Worm (Caenorhabditis elegans) whole organism, dauer: ENCODE data around the gene mec-2.

Source experiments
- unc-62 ChIP-seq: sonication (generic microtip); optimal IDR thresholded peaks from 2 replicates; lab custom pipeline; 2017; ENCODE audit warnings: missing biosample characterization, missing genetic modification reagents, missing genetic modification characterization

mec-2 gene

ce11 chrX:5592517-5593183, 25.1 kb downstream of the mec-2 start, which contains the start of gene unc-97:
unc-97 (plus strand) TSS chrX:5593133.
- TF ChIP-seq unc-62 (GFP tag; lab: Kevin White, UChicago), result no peak

- no peak for TF ChIP-seq unc-62 (GFP tag; lab: Kevin White, UChicago)
Measured at ce11 chrX:5599224-5599623, 31.7 kb downstream of the mec-2 start, which contains the start of gene sulp-2. sulp-2 (minus strand) TSS chrX:5599330.

ce11 chrX:5603338-5603816, 35.8 kb downstream of the mec-2 start, which contains the start of gene F14D12.1:
F14D12.1 (plus strand) TSS chrX:5603766.
- TF ChIP-seq unc-62 (GFP tag; lab: Kevin White, UChicago), result no peak

- TF ChIP-seq unc-62 (GFP tag; lab: Kevin White, UChicago), result no peak
Measured at ce11 chrX:5605049-5605448, 37.5 kb downstream of the mec-2 start.

- TF ChIP-seq unc-62 (GFP tag; lab: Kevin White, UChicago), result no peak
Measured at ce11 chrX:5611155-5611554, 43.6 kb downstream of the mec-2 start, which contains the start of gene octr-1. octr-1 (minus strand) TSS chrX:5611255.

ce11 chrX:5616000-5616399, 48.4 kb downstream of the mec-2 start:
- no peak for TF ChIP-seq unc-62 (GFP tag; lab: Kevin White, UChicago)

DNA sequence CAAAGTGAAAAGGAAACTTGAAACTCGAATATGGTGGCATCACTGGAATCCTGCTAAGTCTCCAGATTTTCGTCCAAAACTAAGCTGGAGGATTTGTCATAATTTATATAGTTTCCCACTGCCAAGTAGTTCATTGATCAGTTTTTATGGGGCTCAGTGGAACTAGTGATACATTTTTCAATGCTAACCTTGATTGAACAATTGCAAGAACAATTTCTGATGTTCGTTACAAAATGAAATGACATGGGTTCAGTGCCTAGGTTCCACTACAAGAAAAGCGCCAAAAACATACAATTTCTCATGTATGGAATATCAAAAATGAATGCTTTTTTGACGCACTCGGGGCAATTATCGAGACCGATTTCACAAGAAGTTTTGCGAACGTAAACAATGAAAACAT, 54.2 kb downstream of the mec-2 start:
- no peak for TF ChIP-seq unc-62 (GFP tag; lab: Kevin White, UChicago)

DNA sequence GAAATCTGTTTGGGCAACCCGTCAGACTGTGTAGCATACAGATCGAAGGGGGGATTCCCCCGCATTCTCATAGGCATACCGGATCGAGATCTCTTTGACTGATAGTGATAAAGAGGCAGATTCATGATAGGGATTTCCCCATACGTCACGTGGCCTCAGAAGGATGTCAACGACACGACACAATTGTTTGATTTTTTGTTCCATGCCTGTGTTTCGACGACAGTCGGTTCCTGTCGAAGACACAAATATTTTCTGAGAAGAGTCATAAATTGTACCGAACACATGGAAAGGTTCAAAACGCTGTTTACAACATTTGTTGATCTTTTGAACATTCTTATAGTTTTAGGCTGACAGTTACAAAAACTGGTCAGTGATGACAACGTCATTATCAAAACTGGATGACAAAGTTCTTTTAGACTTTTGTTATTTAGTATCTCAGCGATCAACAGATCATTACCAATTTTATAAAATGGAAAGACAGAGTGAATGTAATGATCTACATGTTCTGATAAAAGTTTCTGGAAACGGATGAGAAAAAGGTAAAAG, 61.0 kb downstream of the mec-2 start:
- no peak for TF ChIP-seq unc-62 (GFP tag; lab: Kevin White, UChicago)

ce11 chrX:5629941-5630340, 62.4 kb downstream of the mec-2 start, which contains the start of gene argn-1:
argn-1 (plus strand) TSS chrX:5630023.
- TF ChIP-seq unc-62 (GFP tag; lab: Kevin White, UChicago), result no peak

- no peak for TF ChIP-seq unc-62 (GFP tag; lab: Kevin White, UChicago)
Measured at ce11 chrX:5631008-5631407, 63.5 kb downstream of the mec-2 start.

DNA sequence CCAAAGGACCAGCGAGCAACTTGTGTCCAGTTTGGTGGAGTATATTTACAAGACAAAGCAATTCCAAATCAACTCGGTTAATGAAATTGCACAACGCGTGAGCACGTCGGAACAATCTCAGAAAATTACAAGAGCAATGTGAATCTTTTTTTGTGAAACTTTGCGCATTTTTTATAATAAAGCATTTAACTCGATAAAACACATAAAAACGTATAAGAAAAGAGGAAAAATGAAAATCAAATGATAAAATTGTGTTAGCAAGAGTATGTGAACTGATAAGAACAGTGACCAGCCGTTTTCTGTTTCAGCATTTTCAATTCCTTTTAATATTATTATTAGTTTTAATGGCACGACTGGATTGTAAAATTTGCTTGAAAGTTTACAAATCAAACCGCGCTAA, 64.1 kb downstream of the mec-2 start, which contains the start of gene T22B7.8:
TSS of gene T22B7.8 (plus strand) at position 301 of the 400 bp plus-strand sequence.
- TF ChIP-seq unc-62 (GFP tag; lab: Kevin White, UChicago), result no peak

DNA sequence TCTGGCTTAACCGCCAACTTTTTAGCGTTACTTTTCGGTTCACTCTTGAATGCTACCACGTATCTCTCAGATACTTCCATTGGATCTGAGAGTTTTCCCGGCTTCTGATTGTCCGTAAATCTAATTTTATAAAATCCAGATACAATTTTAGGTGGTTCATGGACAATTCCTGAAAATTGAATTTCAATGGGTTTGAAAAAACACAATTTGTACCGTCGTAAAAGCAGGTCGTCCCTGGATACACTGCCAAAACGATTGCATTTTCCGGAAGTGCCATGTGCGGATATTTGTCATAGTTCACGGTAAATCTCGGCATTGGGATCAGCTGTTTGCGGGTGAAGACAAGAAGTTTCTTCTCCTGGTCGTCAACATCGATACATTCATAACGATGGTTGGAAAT, 72.0 kb downstream of the mec-2 start:
- no peak for TF ChIP-seq unc-62 (GFP tag; lab: Kevin White, UChicago)
